Worm (Caenorhabditis elegans) whole organism, young adult: Measurements from ENCODE around the gene F36H1.12.

Experiments
- B0336.3 ChIP-seq: fragments of 200-800 bp; sonication (Bioruptor generic); IDR thresholded peaks from 2 replicates; pipeline ENCODE4 v1.3.6; 2022; ENCODE audit warnings: missing genetic modification characterization, missing compliant biosample characterization
- akir-1 ChIP-seq: fragments of 200-800 bp; sonication (Bioruptor generic); optimal IDR thresholded peaks from 2 replicates; lab custom pipeline; 2018; ENCODE audit warnings: mild to moderate bottlenecking, missing genetic modification characterization, moderate library complexity, missing compliant biosample characterization
- attf-6 ChIP-seq: fragments of 200-800 bp; sonication (Bioruptor generic); IDR thresholded peaks from 2 replicates; pipeline ENCODE4 v1.3.6; 2022; ENCODE audit warnings: missing genetic modification reagents, missing genetic modification characterization, missing compliant biosample characterization
- ccch-3 ChIP-seq: fragments of 200-800 bp; sonication (Bioruptor generic); optimal IDR thresholded peaks from 2 replicates; lab custom pipeline; 2018; ENCODE audit warnings: mild to moderate bottlenecking, missing genetic modification characterization, missing compliant biosample characterization
- cebp-1 ChIP-seq, 2 experiments: fragments of 200-800 bp in 1 of 2; sonication (Bioruptor generic) in 1 of 2; sonication (generic microtip) in 1 of 2; IDR thresholded peaks in 1 of 2; optimal IDR thresholded peaks in 1 of 2; 2 replicates each; pipeline versions ENCODE4 v1.3.6 to Lab custom; 2017 to 2022; ENCODE audit warnings: missing compliant biosample characterization in 2 of 2, missing genetic modification characterization in 2 of 2, mild to moderate bottlenecking in 1 of 2, missing genetic modification reagents in 1 of 2, moderate library complexity in 1 of 2
- ceh-40 ChIP-seq: fragments of 200-800 bp; sonication (Bioruptor generic); IDR thresholded peaks from 2 replicates; pipeline ENCODE4 v1.3.6; 2022; ENCODE audit warnings: missing genetic modification characterization, missing compliant biosample characterization
- die-1 ChIP-seq: sonication (generic microtip); optimal IDR thresholded peaks from 2 replicates; lab custom pipeline; 2016; ENCODE audit warnings: missing genotype, mild to moderate bottlenecking, missing genetic modification characterization, missing compliant biosample characterization
- egl-44 ChIP-seq: fragments of 200-800 bp; sonication (Bioruptor generic); IDR thresholded peaks from 2 replicates; pipeline ENCODE4 v1.3.6; 2022; ENCODE audit warnings: missing genetic modification reagents, missing genetic modification characterization, missing compliant biosample characterization
- lag-1 ChIP-seq: fragments of 200-800 bp; sonication (Bioruptor generic); IDR thresholded peaks from 2 replicates; pipeline ENCODE4 v1.3.6; 2022; ENCODE audit warnings: missing genetic modification reagents, missing genetic modification characterization, missing compliant biosample characterization
- lin-35 ChIP-seq, 3 experiments: fragments of 150-350 bp in 2 of 3; sonication (generic microtip) in 1 of 3; optimal IDR thresholded peaks; 2 replicates each; lab custom pipeline; 2014 to 2018; ENCODE audit warnings: missing biosample characterization in 3 of 3, missing genetic modification characterization in 3 of 3, missing genetic modification reagents in 3 of 3
- snpc-4 ChIP-seq, 5 experiments: fragments of 150-350 bp in 1 of 5; sonication (generic microtip) in 4 of 5; optimal IDR thresholded peaks; 2 replicates each; lab custom pipeline; 2014 to 2018; ENCODE audit warnings: missing genetic modification characterization in 5 of 5, missing biosample characterization in 3 of 5, antibody characterized with exemption in 2 of 5, mild to moderate bottlenecking in 2 of 5, missing compliant biosample characterization in 2 of 5, missing genotype in 2 of 5, moderate library complexity in 2 of 5, missing genetic modification reagents in 1 of 5
- somi-1 ChIP-seq: fragments of 200-800 bp; sonication (Bioruptor generic); optimal IDR thresholded peaks from 2 replicates; lab custom pipeline; 2018; ENCODE audit warnings: mild to moderate bottlenecking, missing genetic modification characterization, missing compliant biosample characterization
- unc-62 ChIP-seq: fragments of 150-350 bp; optimal IDR thresholded peaks from 2 replicates; lab custom pipeline; 2014; ENCODE audit warnings: missing biosample characterization, missing genetic modification reagents, missing genetic modification characterization
- ztf-25 ChIP-seq: fragments of 200-800 bp; sonication (Bioruptor generic); IDR thresholded peaks from 2 replicates; pipeline ENCODE4 v1.3.6; 2022; ENCODE audit warnings: missing genetic modification reagents, missing genetic modification characterization, missing compliant biosample characterization

DNA sequence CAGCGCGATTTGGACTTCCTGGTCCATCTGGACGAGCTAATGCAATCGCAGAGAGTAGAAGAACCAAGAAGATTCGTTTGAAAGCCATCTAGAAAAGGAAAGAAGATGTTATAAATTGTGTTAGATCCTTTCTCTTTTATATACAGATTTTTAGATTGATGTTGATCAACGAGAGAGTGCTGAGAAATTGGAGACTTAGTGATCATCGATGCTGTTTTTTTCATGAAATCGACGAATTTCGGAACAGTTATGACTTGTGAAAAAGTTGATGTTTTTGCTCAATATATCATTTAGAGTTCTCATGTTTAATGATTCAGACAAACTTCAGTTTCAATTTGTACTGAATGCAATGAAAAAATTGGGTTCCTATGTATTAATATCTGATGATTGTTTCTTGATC is 49.1 kb upstream of the F36H1.12 start, which contains the start of gene srlf-17:
- TF ChIP-seq cebp-1 (GFP tag; IDR thresholded peaks at IDR 0.05; lab: Robert Waterston, UW): no peak
- no peak for TF ChIP-seq cebp-1 (tag; optimal IDR thresholded peaks at IDR 0.05; lab: Kevin White, UChicago)
- TF ChIP-seq ccch-3: no peak
- no peak for TF ChIP-seq attf-6
- no peak for TF ChIP-seq unc-62 (GFP tag; lab: Kevin White, UChicago)
- no peak for TF ChIP-seq ztf-25 (GFP tag; lab: Robert Waterston, UW)
- TF ChIP-seq snpc-4 (GFP tag; optimal IDR thresholded peaks at IDR 0.05; lab: Kevin White, UChicago): no peak
- TF ChIP-seq snpc-4 (tag; optimal IDR thresholded peaks at IDR 0.05; lab: Kevin White, UChicago): no peak
- no peak for TF ChIP-seq ceh-40 (GFP tag; lab: Robert Waterston, UW)
- no peak for TF ChIP-seq somi-1
- TF ChIP-seq die-1 (tag; lab: Kevin White, UChicago): no peak
- no peak for TF ChIP-seq lin-35 (GFP tag; optimal IDR thresholded peaks at IDR 0.05; lab: Kevin White, UChicago)
- TF ChIP-seq lag-1 (GFP tag; lab: Robert Waterston, UW): no peak
- TF ChIP-seq akir-1 (GFP tag; lab: Kevin White, UChicago): no peak
- TF ChIP-seq B0336.3 (GFP tag; lab: Robert Waterston, UW): no peak
- TF ChIP-seq egl-44 (GFP tag; lab: Robert Waterston, UW): no peak
